Worm (Caenorhabditis elegans): Measurements from ENCODE around the gene lst-2.
"Not testable (repeated sequence)": the region's sequence is repeated elsewhere in the genome, so short reads cannot be mapped to it uniquely, and the experiment has no call there.

Gene lst-2

DNA sequence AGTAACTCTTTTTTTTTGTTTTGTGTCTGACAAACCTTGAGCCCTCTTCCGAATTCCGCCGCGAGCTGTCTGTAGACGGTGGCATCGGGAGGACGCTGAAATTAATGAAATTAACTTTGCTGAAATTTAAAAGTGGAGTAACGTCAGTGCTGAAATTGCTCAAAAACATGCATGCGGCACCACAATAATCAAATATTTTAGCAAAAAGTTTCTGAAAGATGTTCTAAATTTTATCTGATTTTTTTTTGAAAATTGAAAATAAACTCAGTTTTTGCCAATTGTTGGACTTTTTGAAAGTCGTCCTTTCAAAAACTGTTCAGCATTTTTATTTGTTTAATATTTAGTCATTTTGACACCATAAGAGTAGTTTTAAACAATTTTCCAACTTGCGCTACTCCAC, 47.2 kb downstream of the lst-2 start, which contains the start of gene cst-2:
cst-2 (minus strand) TSS at position 101 of the 400 bp plus-strand sequence.
- TF ChIP-seq nhr-179 (tag; optimal IDR thresholded peaks at IDR 0.05); chd-7 (tag; optimal IDR thresholded peaks at IDR 0.05); hmg-1.2 (GFP tag; IDR thresholded peaks at IDR 0.05): not testable (repeated sequence)

DNA sequence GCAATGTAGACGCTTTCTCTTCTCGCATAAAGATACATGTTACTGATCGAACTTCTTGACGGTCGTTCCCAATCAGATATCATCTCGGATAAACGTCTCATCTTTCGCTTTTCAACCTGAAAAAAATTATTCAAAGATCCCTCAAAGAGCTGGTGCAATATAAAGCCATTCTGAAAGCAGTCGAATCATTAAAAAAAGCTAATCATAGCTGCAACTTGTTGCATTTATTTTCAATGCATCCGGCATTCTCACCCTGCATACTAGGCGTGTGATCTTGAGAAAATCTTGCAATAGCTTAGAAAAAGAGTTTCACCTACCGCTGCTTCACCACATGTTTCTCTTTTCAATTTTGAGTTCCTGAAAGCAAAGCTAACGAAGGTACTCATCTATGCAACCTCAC, 50.9 kb downstream of the lst-2 start, which contains the start of gene C24A8.6:
C24A8.6 (minus strand) TSS at position 101 of the 400 bp plus-strand sequence.
- TF ChIP-seq hsf-1 (GFP tag; IDR thresholded peaks at IDR 0.05); sea-2 (GFP tag; IDR thresholded peaks at IDR 0.05); ceh-79 (tag; optimal IDR thresholded peaks at IDR 0.05): not testable (repeated sequence)

DNA sequence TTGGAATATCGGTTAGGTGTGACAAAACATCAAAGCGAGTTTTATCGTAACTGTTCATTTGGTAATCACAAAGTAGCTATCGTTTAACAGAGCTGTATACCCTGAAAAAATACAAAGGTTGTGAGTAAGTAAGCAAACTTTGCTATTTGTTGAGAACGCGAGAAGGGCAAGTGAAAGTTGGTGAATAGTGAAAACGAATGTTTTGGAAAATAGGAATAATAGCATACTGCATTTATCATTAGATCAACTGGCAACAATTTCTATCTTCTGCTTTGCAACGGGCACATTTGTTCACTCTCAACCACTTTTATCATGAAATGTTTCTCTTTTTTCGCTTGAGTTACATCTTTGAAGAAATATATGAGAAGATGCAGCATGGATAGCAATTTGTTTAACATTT, 54.4 kb downstream of the lst-2 start, which contains the start of gene C24A8.5:
C24A8.5 (minus strand) TSS at position 101 of the 400 bp plus-strand sequence.
- no peak for TF ChIP-seq attf-3 (GFP tag; conservative IDR thresholded peaks at IDR 0.05)
- TF ChIP-seq egrh-3 (GFP tag; IDR thresholded peaks at IDR 0.05) = no peak
- no peak for TF ChIP-seq nhr-179 (tag; optimal IDR thresholded peaks at IDR 0.05)
- TF ChIP-seq F49E8.2 (tag; optimal IDR thresholded peaks at IDR 0.05; ENCODE audit: insufficient read depth) = no peak
- TF ChIP-seq rpc-1 (optimal IDR thresholded peaks at IDR 0.05) = no peak
- TF ChIP-seq rpc-1 (tag; optimal IDR thresholded peaks at IDR 0.05) = no peak
- no peak for TF ChIP-seq F37B4.10 (GFP tag; IDR thresholded peaks at IDR 0.05)
- no peak for TF ChIP-seq snpc-1.1 (tag; optimal IDR thresholded peaks at IDR 0.05; ENCODE audit: insufficient read depth)
- TF ChIP-seq B0035.1 (tag; optimal IDR thresholded peaks at IDR 0.05) = no peak
- no peak for TF ChIP-seq aptf-2 (GFP tag; conservative IDR thresholded peaks at IDR 0.05)
- no peak for TF ChIP-seq nhr-27 (tag; optimal IDR thresholded peaks at IDR 0.05)
- TF ChIP-seq die-1 (tag; optimal IDR thresholded peaks at IDR 0.05) = no peak

Data from whole organism, young adult.